Fruit fly (Drosophila melanogaster) whole organism, prepupa: ENCODE data around the gene CG10195.

Experiments used
- CG10669 ChIP-seq: fragments of 200-800 bp; sonication (Bioruptor generic); optimal IDR thresholded peaks from 3 replicates; lab custom pipeline; 2018; ENCODE audit warnings: missing biosample characterization, mild to moderate bottlenecking, missing genetic modification characterization, moderate library complexity
- CG15336 ChIP-seq: fragments of 200-800 bp; sonication (Bioruptor generic); IDR thresholded peaks from 2 replicates; pipeline ENCODE4 v1.3.6; 2022; ENCODE audit warnings: missing biosample characterization, missing genetic modification characterization
- CG1621 ChIP-seq: fragments of 200-800 bp; sonication (Bioruptor generic); optimal IDR thresholded peaks from 3 replicates; lab custom pipeline; 2018; ENCODE audit warnings: missing biosample characterization, mild to moderate bottlenecking, missing genetic modification characterization
- CG3032 ChIP-seq: fragments of 200-800 bp; optimal IDR thresholded peaks from 2 replicates; lab custom pipeline; 2019; ENCODE audit warnings: missing biosample characterization, mild to moderate bottlenecking, missing genetic modification characterization, moderate library complexity
- CG34406 ChIP-seq: fragments of 200-800 bp; sonication (Bioruptor generic); optimal IDR thresholded peaks from 3 replicates; lab custom pipeline; 2016; ENCODE audit warnings: missing biosample characterization, missing genetic modification characterization
- CG3919 ChIP-seq: fragments of 200-800 bp; sonication (Bioruptor generic); optimal IDR thresholded peaks from 3 replicates; lab custom pipeline; 2016; ENCODE audit warnings: missing biosample characterization, missing genetic modification characterization
- CG6276 ChIP-seq: fragments of 200-800 bp; sonication (Bioruptor generic); optimal IDR thresholded peaks from 2 replicates; lab custom pipeline; 2017; ENCODE audit warnings: missing biosample characterization, mild to moderate bottlenecking, missing genetic modification characterization
- CG8119 ChIP-seq: fragments of 200-800 bp; sonication (Bioruptor generic); IDR thresholded peaks from 3 replicates; pipeline ENCODE4 v1.3.6; 2022; ENCODE audit warnings: missing biosample characterization, missing genetic modification characterization
- CG8632 ChIP-seq: fragments of 200-800 bp; sonication (Bioruptor generic); optimal IDR thresholded peaks from 3 replicates; lab custom pipeline; 2016; ENCODE audit warnings: missing biosample characterization, missing genetic modification characterization
- Eip75B ChIP-seq: fragments of 200-800 bp; sonication (Bioruptor generic); optimal IDR thresholded peaks from 3 replicates; lab custom pipeline; 2016; ENCODE audit warnings: missing biosample characterization, missing genetic modification characterization
- Eip78C ChIP-seq: fragments of 200-800 bp; sonication (Bioruptor generic); peaks from one replicate; lab custom pipeline; 2016; ENCODE audit warnings: missing biosample characterization, missing genetic modification characterization
- Gug ChIP-seq: fragments of 200-800 bp; sonication (Bioruptor generic); IDR thresholded peaks from 2 replicates; pipeline ENCODE4 v1.3.6; 2022; ENCODE audit warnings: missing biosample characterization, missing genetic modification characterization
- Hr4 ChIP-seq: fragments of 200-800 bp; sonication (Bioruptor generic); optimal IDR thresholded peaks from 3 replicates; lab custom pipeline; 2016; ENCODE audit warnings: missing biosample characterization, missing genetic modification characterization
- Sox14 ChIP-seq: fragments of 200-800 bp; sonication (Bioruptor generic); optimal IDR thresholded peaks from 3 replicates; lab custom pipeline; 2016; ENCODE audit warnings: missing biosample characterization, missing genetic modification characterization
- dsx ChIP-seq: fragments of 200-800 bp; optimal IDR thresholded peaks from 3 replicates; lab custom pipeline; 2019; ENCODE audit warnings: missing biosample characterization, mild to moderate bottlenecking, missing genetic modification characterization, moderate library complexity; ENCODE audit not compliant: poor library complexity, severe bottlenecking
- eg ChIP-seq: fragments of 200-800 bp; sonication (Bioruptor generic); IDR thresholded peaks from 3 replicates; pipeline ENCODE4 v1.3.6; 2022; ENCODE audit warnings: missing biosample characterization, missing genetic modification characterization
- salr ChIP-seq, 2 experiments: fragments of 200-800 bp; sonication (Bioruptor generic); optimal IDR thresholded peaks; 3 replicates each; lab custom pipeline; 2016 to 2018; ENCODE audit warnings: missing biosample characterization in 2 of 2, missing genetic modification characterization in 2 of 2, mild to moderate bottlenecking in 1 of 2
- topi ChIP-seq: fragments of 200-800 bp; sonication (Bioruptor generic); optimal IDR thresholded peaks from 3 replicates; lab custom pipeline; 2016; ENCODE audit warnings: missing biosample characterization, missing genetic modification characterization

CG10195 gene

DNA sequence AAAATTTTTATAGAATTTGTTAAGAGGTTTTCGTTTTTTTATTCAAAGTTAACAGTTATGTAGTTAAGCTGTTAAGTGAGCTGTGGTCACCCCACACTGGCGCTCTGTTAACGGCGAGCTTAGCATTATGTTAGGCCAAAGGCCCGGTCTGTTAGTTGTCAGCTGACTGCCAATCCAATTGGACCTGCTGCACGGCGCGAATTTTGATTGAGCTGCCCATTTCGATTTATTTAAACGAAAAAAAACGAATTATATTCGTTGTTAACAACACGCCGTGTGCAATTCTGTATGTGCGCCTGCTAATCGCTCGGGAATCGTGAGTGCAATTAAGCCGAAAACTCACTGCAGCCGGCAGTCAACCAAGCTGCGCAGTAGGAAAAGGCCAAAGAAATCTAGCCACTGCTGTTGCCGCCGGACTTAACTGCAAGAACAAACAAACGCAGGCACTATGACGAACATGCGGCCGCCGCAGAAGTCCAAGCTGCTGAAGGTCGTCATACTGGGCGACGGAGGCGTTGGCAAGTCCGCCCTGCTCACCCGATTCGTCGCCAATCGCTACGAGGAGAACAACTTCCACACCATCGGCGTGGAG lies 52.0 kb downstream of the CG10195 start, which contains the start of gene Rab9:
Gene Rab9 (plus strand): TSS at position 151 of the 592 bp plus-strand sequence.
- no peak for TF ChIP-seq CG8632
- TF ChIP-seq topi (GFP tag; lab: Kevin White, UChicago) = no peak
- TF ChIP-seq eg (GFP tag; lab: Robert Waterston, UW) = no peak
- TF ChIP-seq Hr4 (GFP tag; lab: Kevin White, UChicago) = no peak
- TF ChIP-seq CG15336 (GFP tag; lab: Robert Waterston, UW) = no peak
- TF ChIP-seq Eip75B (GFP tag; lab: Kevin White, UChicago) = no peak
- no peak for TF ChIP-seq Sox14
- no peak for TF ChIP-seq CG6276
- TF ChIP-seq CG8119 (GFP tag; lab: Robert Waterston, UW) = no peak
- no peak for TF ChIP-seq Gug (GFP tag; lab: Robert Waterston, UW)
- no peak for TF ChIP-seq CG34406
- TF ChIP-seq CG10669 = no peak
- no peak for TF ChIP-seq CG1621 (tag; lab: Kevin White, UChicago)
- TF ChIP-seq Eip78C (GFP tag; lab: Kevin White, UChicago) = no peak
- TF ChIP-seq salr (GFP tag; optimal IDR thresholded peaks at IDR 0.05; lab: Kevin White, UChicago) = no peak
- TF ChIP-seq CG3919 (GFP tag; lab: Kevin White, UChicago) = no peak
- TF ChIP-seq CG3032 (tag; lab: Kevin White, UChicago) = no peak
- TF ChIP-seq dsx (GFP tag; lab: Kevin White, UChicago) = no peak
